Fruit fly (Drosophila melanogaster) whole organism, embryonic: ENCODE results near the gene pr.
A peak's percentile ranks its signal among the peaks of the same experiment; 100 is the strongest.

Experiments
- Antp ChIP-seq: fragments of 200-800 bp; sonication (Bioruptor generic); optimal IDR thresholded peaks from 3 replicates; lab custom pipeline; 2016; ENCODE audit warnings: missing biosample characterization, missing genetic modification characterization
- Asciz ChIP-seq: fragments of 200-800 bp; sonication (Bioruptor generic); optimal IDR thresholded peaks from 2 replicates; lab custom pipeline; 2017; ENCODE audit warnings: missing biosample characterization, mild to moderate bottlenecking, missing genetic modification characterization, missing genetic modification reagents
- B-H1 ChIP-seq: fragments of 200-800 bp; sonication (Bioruptor generic); IDR thresholded peaks from 3 replicates; pipeline ENCODE4 v1.3.6; 2022; ENCODE audit warnings: missing biosample characterization, missing genetic modification characterization
- Bdp1 ChIP-seq: fragments of 200-800 bp; sonication (Bioruptor generic); optimal IDR thresholded peaks from 3 replicates; lab custom pipeline; 2016; ENCODE audit warnings: missing biosample characterization, missing genetic modification characterization
- Bgb ChIP-seq: fragments of 200-800 bp; sonication (Bioruptor generic); IDR thresholded peaks from 2 replicates; pipeline ENCODE4 v1.3.6; 2022; ENCODE audit warnings: missing biosample characterization, missing genetic modification characterization; ENCODE audit not compliant: partially characterized antibody
- C15 ChIP-seq: fragments of 200-800 bp; sonication (Bioruptor generic); IDR thresholded peaks from 3 replicates; pipeline ENCODE4 v1.3.6; 2022; ENCODE audit warnings: missing biosample characterization, missing genetic modification characterization
- CG10959 ChIP-seq: fragments of 200-800 bp; sonication (Bioruptor generic); IDR thresholded peaks from 2 replicates; pipeline ENCODE4 v1.3.6; 2022; ENCODE audit warnings: missing biosample characterization, missing genetic modification characterization
- CG13624 ChIP-seq: fragments of 200-800 bp; sonication (Bioruptor generic); optimal IDR thresholded peaks from 2 replicates; lab custom pipeline; 2016; ENCODE audit warnings: missing biosample characterization, missing genetic modification characterization
- CG14441 ChIP-seq: fragments of 200-800 bp; sonication (Bioruptor generic); IDR thresholded peaks from 2 replicates; pipeline ENCODE4 v1.3.6; 2022; ENCODE audit warnings: missing biosample characterization, missing genetic modification characterization
- CG17829 ChIP-seq: fragments of 200-800 bp; optimal IDR thresholded peaks from 2 replicates; lab custom pipeline; 2019; ENCODE audit warnings: missing biosample characterization, mild to moderate bottlenecking, missing genetic modification characterization, moderate library complexity
- CG1832 ChIP-seq: fragments of 200-800 bp; sonication (Bioruptor generic); optimal IDR thresholded peaks from 2 replicates; lab custom pipeline; 2017; ENCODE audit warnings: missing biosample characterization, mild to moderate bottlenecking, missing genetic modification characterization, inconsistent platforms
- CG2116 ChIP-seq: fragments of 200-800 bp; sonication (Bioruptor generic); optimal IDR thresholded peaks from 3 replicates; lab custom pipeline; 2018; ENCODE audit warnings: missing biosample characterization, mild to moderate bottlenecking, missing genetic modification characterization
- CG2120 ChIP-seq: fragments of 200-800 bp; sonication (Bioruptor generic); optimal IDR thresholded peaks from 3 replicates; lab custom pipeline; 2016; ENCODE audit warnings: missing biosample characterization, missing genetic modification characterization
- CG2712 ChIP-seq: fragments of 200-800 bp; optimal IDR thresholded peaks from 3 replicates; lab custom pipeline; 2019; ENCODE audit warnings: missing biosample characterization, mild to moderate bottlenecking, missing genetic modification characterization, moderate library complexity
- CG2889 ChIP-seq: fragments of 200-800 bp; sonication (Bioruptor generic); IDR thresholded peaks from 3 replicates; pipeline ENCODE4 v1.3.6; 2022; ENCODE audit warnings: missing biosample characterization, missing genetic modification characterization
- CG3065 ChIP-seq: fragments of 200-800 bp; sonication (Bioruptor generic); optimal IDR thresholded peaks from 2 replicates; lab custom pipeline; 2016; ENCODE audit warnings: missing biosample characterization, missing genetic modification characterization
- CG31224 ChIP-seq: fragments of 200-800 bp; sonication (Bioruptor generic); IDR thresholded peaks from 2 replicates; pipeline ENCODE4 v1.3.6; 2022; ENCODE audit warnings: missing biosample characterization, missing genetic modification characterization
- CG33557 ChIP-seq: fragments of 200-800 bp; sonication (Bioruptor generic); optimal IDR thresholded peaks from 2 replicates; lab custom pipeline; 2019; ENCODE audit warnings: missing biosample characterization, mild to moderate bottlenecking, missing genetic modification characterization, moderate library complexity
- CG34422 ChIP-seq: fragments of 200-800 bp; sonication (Bioruptor generic); IDR thresholded peaks from 3 replicates; pipeline ENCODE4 v1.3.6; 2022; ENCODE audit warnings: missing biosample characterization, missing genetic modification characterization
- CG4854 ChIP-seq: fragments of 200-800 bp; sonication (Bioruptor generic); optimal IDR thresholded peaks from 2 replicates; lab custom pipeline; 2016; ENCODE audit warnings: missing biosample characterization, missing genetic modification characterization, inconsistent platforms
- CG6813 ChIP-seq: fragments of 200-800 bp; sonication (Bioruptor generic); optimal IDR thresholded peaks from 2 replicates; lab custom pipeline; 2017; ENCODE audit warnings: missing biosample characterization, missing genetic modification characterization, mild to moderate bottlenecking, moderate library complexity, missing genetic modification reagents
- CG7963 ChIP-seq: fragments of 200-800 bp; sonication (Bioruptor generic); IDR thresholded peaks from 3 replicates; pipeline ENCODE4 v1.3.6; 2022; ENCODE audit warnings: missing biosample characterization, missing genetic modification characterization; ENCODE audit not compliant: partially characterized antibody
- CTCF ChIP-seq: fragments of 200-800 bp; sonication (Bioruptor generic); optimal IDR thresholded peaks from 2 replicates; lab custom pipeline; 2017; ENCODE audit warnings: missing biosample characterization, mild to moderate bottlenecking, missing genetic modification characterization, moderate library complexity
- Fer1 ChIP-seq: fragments of 200-800 bp; sonication (Bioruptor generic); optimal IDR thresholded peaks from 2 replicates; lab custom pipeline; 2017; ENCODE audit warnings: missing biosample characterization, mild to moderate bottlenecking, missing genetic modification characterization
- Fer3 ChIP-seq: fragments of 200-800 bp; sonication (Bioruptor generic); optimal IDR thresholded peaks from 2 replicates; lab custom pipeline; 2018; ENCODE audit warnings: missing biosample characterization, mild to moderate bottlenecking, missing genetic modification characterization, moderate library complexity
- HLH4C ChIP-seq: fragments of 200-800 bp; sonication (Bioruptor generic); IDR thresholded peaks from 3 replicates; pipeline ENCODE4 v1.3.6; 2022; ENCODE audit warnings: missing biosample characterization, missing genetic modification characterization; ENCODE audit not compliant: partially characterized antibody
- Hand ChIP-seq: fragments of 200-800 bp; sonication (Bioruptor generic); optimal IDR thresholded peaks from 2 replicates; lab custom pipeline; 2017; ENCODE audit warnings: mild to moderate bottlenecking, missing biosample characterization, missing genetic modification reagents, missing genetic modification characterization
- Lhr ChIP-seq: fragments of 200-800 bp; sonication (Bioruptor generic); optimal IDR thresholded peaks from 3 replicates; lab custom pipeline; 2017; ENCODE audit warnings: mild to moderate bottlenecking, missing biosample characterization, missing genetic modification reagents, missing genetic modification characterization
- Lpt ChIP-seq: fragments of >200 bp; optimal IDR thresholded peaks from 2 replicates; lab custom pipeline; 2018; ENCODE audit warnings: missing biosample characterization, missing genetic modification characterization
- Mrtf ChIP-seq: fragments of 200-800 bp; sonication (Bioruptor generic); IDR thresholded peaks from 3 replicates; pipeline ENCODE4 v1.3.6; 2022; ENCODE audit warnings: missing biosample characterization, missing genetic modification characterization
- PHDP ChIP-seq: fragments of 200-800 bp; sonication (Bioruptor generic); optimal IDR thresholded peaks from 3 replicates; lab custom pipeline; 2018; ENCODE audit warnings: missing biosample characterization, mild to moderate bottlenecking, missing genetic modification characterization, moderate library complexity
- Rx ChIP-seq: fragments of 200-800 bp; sonication (Bioruptor generic); IDR thresholded peaks from 2 replicates; pipeline ENCODE4 v1.3.6; 2022; ENCODE audit warnings: missing biosample characterization, missing genetic modification characterization
- Usf ChIP-seq: fragments of 200-800 bp; sonication (Bioruptor generic); optimal IDR thresholded peaks from 2 replicates; lab custom pipeline; 2017; ENCODE audit warnings: missing genotype, missing biosample characterization, missing genetic modification characterization
- YL-1 ChIP-seq: fragments of 200-800 bp; sonication (Bioruptor generic); optimal IDR thresholded peaks from 3 replicates; lab custom pipeline; 2017; ENCODE audit warnings: missing biosample characterization, mild to moderate bottlenecking, missing genetic modification characterization
- ac ChIP-seq: fragments of 200-800 bp; sonication (Bioruptor generic); optimal IDR thresholded peaks from 3 replicates; lab custom pipeline; 2017; ENCODE audit warnings: missing biosample characterization, mild to moderate bottlenecking, missing genetic modification characterization
- ash1 ChIP-seq: fragments of 200-800 bp; sonication (Bioruptor generic); optimal IDR thresholded peaks from 2 replicates; lab custom pipeline; 2018; ENCODE audit warnings: missing biosample characterization, mild to moderate bottlenecking, missing genetic modification characterization
- br ChIP-seq: fragments of >200 bp; optimal IDR thresholded peaks from 2 replicates; lab custom pipeline; 2017
- btn ChIP-seq: fragments of 200-800 bp; sonication (Bioruptor generic); optimal IDR thresholded peaks from 2 replicates; lab custom pipeline; 2016; ENCODE audit warnings: missing biosample characterization, missing genetic modification characterization
- chm ChIP-seq: fragments of 200-800 bp; sonication (Bioruptor generic); IDR thresholded peaks from 2 replicates; pipeline ENCODE4 v1.3.6; 2022; ENCODE audit warnings: missing biosample characterization, missing genetic modification characterization
- dm ChIP-seq: fragments of 200-800 bp; sonication (Bioruptor generic); optimal IDR thresholded peaks from 3 replicates; lab custom pipeline; 2016; ENCODE audit warnings: missing biosample characterization, missing genetic modification characterization
- emc ChIP-seq: fragments of 200-800 bp; sonication (Bioruptor generic); optimal IDR thresholded peaks from 2 replicates; lab custom pipeline; 2016; ENCODE audit warnings: missing biosample characterization, missing genetic modification characterization
- fd96Cb ChIP-seq: fragments of 200-800 bp; sonication (Bioruptor generic); optimal IDR thresholded peaks from 2 replicates; lab custom pipeline; 2018; ENCODE audit warnings: missing biosample characterization, mild to moderate bottlenecking, missing genetic modification characterization, moderate library complexity
- gro ChIP-seq: fragments of 200-800 bp; sonication (Bioruptor generic); optimal IDR thresholded peaks from 2 replicates; lab custom pipeline; 2016; ENCODE audit warnings: missing biosample characterization, missing genetic modification characterization
- ham ChIP-seq: fragments of 200-800 bp; sonication (Bioruptor generic); IDR thresholded peaks from 2 replicates; pipeline ENCODE4 v1.3.6; 2022; ENCODE audit warnings: missing biosample characterization, missing genetic modification characterization
- knrl ChIP-seq: fragments of 200-800 bp; sonication (Bioruptor generic); IDR thresholded peaks from 3 replicates; pipeline ENCODE4 v1.3.6; 2022; ENCODE audit warnings: missing biosample characterization, missing genetic modification characterization; ENCODE audit not compliant: partially characterized antibody
- pb ChIP-seq: fragments of 200-800 bp; sonication (Bioruptor generic); optimal IDR thresholded peaks from 3 replicates; lab custom pipeline; 2016; ENCODE audit warnings: missing biosample characterization, missing genetic modification characterization
- peb ChIP-seq: fragments of 200-800 bp; sonication (Bioruptor generic); IDR thresholded peaks from 2 replicates; pipeline ENCODE4 v1.3.6; 2022; ENCODE audit warnings: missing biosample characterization, missing genetic modification characterization
- pzg ChIP-seq: fragments of 200-800 bp; sonication (Bioruptor generic); optimal IDR thresholded peaks from 3 replicates; lab custom pipeline; 2018; ENCODE audit warnings: missing biosample characterization, mild to moderate bottlenecking, missing genetic modification characterization, moderate library complexity
- schlank ChIP-seq: fragments of 200-800 bp; sonication (Bioruptor generic); optimal IDR thresholded peaks from 2 replicates; lab custom pipeline; 2018; ENCODE audit warnings: missing biosample characterization, mild to moderate bottlenecking, missing genetic modification characterization
- slp2 ChIP-seq: fragments of 200-800 bp; sonication (Bioruptor generic); optimal IDR thresholded peaks from 2 replicates; lab custom pipeline; 2016; ENCODE audit warnings: missing biosample characterization, missing genetic modification characterization
- sqz ChIP-seq: fragments of 200-800 bp; sonication (Bioruptor generic); optimal IDR thresholded peaks from 3 replicates; lab custom pipeline; 2018; ENCODE audit warnings: missing biosample characterization, mild to moderate bottlenecking, missing genetic modification characterization
- zfh2 ChIP-seq: fragments of 200-800 bp; sonication (Bioruptor generic); optimal IDR thresholded peaks from 2 replicates; lab custom pipeline; 2016; ENCODE audit warnings: missing biosample characterization, missing genetic modification characterization

Gene pr

DNA sequence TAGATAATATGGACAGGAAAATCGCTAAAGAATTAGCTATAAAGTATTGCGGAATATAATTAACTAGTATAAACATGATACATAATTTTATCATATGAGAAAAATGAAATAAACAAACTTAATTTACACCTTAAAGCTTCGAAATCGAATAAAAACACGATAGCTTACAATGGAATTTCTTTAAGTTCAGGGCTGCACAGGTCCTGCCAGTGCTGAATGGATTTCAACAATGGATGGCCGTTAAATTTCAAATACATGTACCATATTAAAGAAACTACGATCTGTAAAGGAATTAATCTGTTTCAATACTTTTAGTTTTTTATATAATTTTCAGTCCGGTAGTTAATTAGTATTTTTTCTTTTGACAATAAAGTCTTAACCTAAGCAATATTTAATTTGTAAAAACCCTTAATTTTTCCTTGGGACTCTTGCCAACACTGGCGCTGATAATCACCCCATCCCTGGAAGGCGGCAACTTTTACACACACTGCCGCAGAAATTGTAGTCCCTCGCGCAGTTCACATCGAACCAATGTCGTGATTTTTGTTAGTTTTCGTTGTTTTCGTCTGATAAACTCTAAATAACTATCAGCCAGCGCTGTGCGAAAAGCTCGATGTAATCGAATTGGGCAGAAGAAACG lies 14.1 kb downstream of the pr start, which contains the start of the genes barr and lok (continued):
- TF ChIP-seq Hand (GFP tag; lab: Kevin White, UChicago) (no peak), CG17829 (tag; lab: Kevin White, UChicago) (peak; percentile 31), Rx (GFP tag; lab: Robert Waterston, UW) (no peak), Lhr (GFP tag; lab: Kevin White, UChicago) (peak; percentile 49), Asciz (GFP tag; lab: Kevin White, UChicago) (no peak), pb (GFP tag; lab: Kevin White, UChicago) (no peak), zfh2 (peak; percentile 67), Fer3 (peak; percentile 22), Lpt (GFP tag; lab: Kevin White, UChicago) (no peak), HLH4C (GFP tag; lab: Robert Waterston, UW) (no peak), Antp (GFP tag; lab: Kevin White, UChicago) (peak; percentile 44), chm (GFP tag; lab: Robert Waterston, UW) (no peak), CG7963 (GFP tag; lab: Robert Waterston, UW) (no peak), knrl (GFP tag; lab: Robert Waterston, UW) (no peak), ac (GFP tag; lab: Kevin White, UChicago) (no peak), Usf (GFP tag; lab: Kevin White, UChicago) (peak; percentile 20), btn (GFP tag; lab: Kevin White, UChicago) (no peak), fd96Cb (tag; lab: Kevin White, UChicago) (peak; percentile 19), CG14441 (GFP tag; lab: Robert Waterston, UW) (peak; percentile 54), CTCF (GFP tag; lab: Kevin White, UChicago) (no peak), Bgb (no peak), CG34422 (GFP tag; lab: Robert Waterston, UW) (no peak; the same call in 2 of the 3 replicates), PHDP (peak; percentile 5), CG10959 (GFP tag; lab: Robert Waterston, UW) (no peak), Mrtf (GFP tag; lab: Robert Waterston, UW) (no peak), Fer1 (GFP tag; lab: Kevin White, UChicago) (no peak), CG3065 (GFP tag; lab: Kevin White, UChicago) (no peak), dm (no peak), CG1832 (no peak), ham (GFP tag; lab: Robert Waterston, UW) (no peak), CG31224 (GFP tag; lab: Robert Waterston, UW) (no peak), B-H1 (GFP tag; lab: Robert Waterston, UW) (no peak), pzg (GFP tag; lab: Kevin White, UChicago) (peak; percentile 19), schlank (tag; lab: Kevin White, UChicago) (no peak), CG4854 (GFP tag; lab: Kevin White, UChicago) (peak; percentile 9), C15 (no peak), br (no peak), CG2889 (GFP tag; lab: Robert Waterston, UW) (no peak), emc (no peak), sqz (GFP tag; lab: Kevin White, UChicago) (no peak), CG2712 (tag; lab: Kevin White, UChicago) (peak; percentile 60), CG33557 (peak; percentile 25), peb (GFP tag; lab: Robert Waterston, UW) (no peak), CG13624 (GFP tag; lab: Kevin White, UChicago) (peak; percentile 12), CG2116 (GFP tag; lab: Kevin White, UChicago) (peak; percentile 93), YL-1 (peak; percentile 49), ash1 (GFP tag; lab: Kevin White, UChicago) (no peak), Bdp1 (GFP tag; lab: Kevin White, UChicago) (peak; percentile 24), CG6813 (no peak), slp2 (GFP tag; lab: Kevin White, UChicago) (peak; percentile 14), CG2120 (GFP tag; lab: Kevin White, UChicago) (peak; percentile 75), gro (GFP tag; lab: Kevin White, UChicago) (peak; percentile 6)
